Fruit fly (Drosophila melanogaster): ENCODE measurements around the gene ATPsynepsilonL.
A peak's percentile ranks its signal among the peaks of the same experiment; 100 is the strongest.

The ATPsynepsilonL gene

DNA sequence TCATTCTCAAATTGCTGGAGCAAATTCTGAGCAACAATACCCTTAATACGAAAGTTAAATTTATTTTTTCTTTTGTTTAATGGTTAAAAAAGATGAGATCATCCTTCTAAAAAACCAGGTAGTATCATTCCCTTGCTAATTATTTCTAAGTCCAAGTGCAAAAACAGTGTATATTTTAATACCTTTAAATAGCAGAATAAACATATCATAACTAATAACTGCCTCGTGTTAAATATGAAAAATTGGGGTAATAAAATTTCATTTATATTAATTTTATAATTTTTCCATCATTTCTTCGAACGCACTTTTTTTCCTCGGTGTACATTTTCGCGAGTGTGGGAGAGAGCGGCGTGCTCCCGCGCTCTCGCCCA is 9.8 kb upstream of the ATPsynepsilonL start (continued):
- no peak for TF ChIP-seq CG8319 (GFP tag; optimal IDR thresholded peaks at IDR 0.05)
- TF ChIP-seq CG10631 (GFP tag; optimal IDR thresholded peaks at IDR 0.05): peak; percentile 39
- TF ChIP-seq fkh (GFP tag; optimal IDR thresholded peaks at IDR 0.05): no peak
- TF ChIP-seq Hr38 (GFP tag; optimal IDR thresholded peaks at IDR 0.05): no peak
- peak; percentile 27 for TF ChIP-seq acj6 (GFP tag; optimal IDR thresholded peaks at IDR 0.05)
- TF ChIP-seq ss (GFP tag; optimal IDR thresholded peaks at IDR 0.05): no peak
- peak; percentile 75 for TF ChIP-seq CG32006 (GFP tag; optimal IDR thresholded peaks at IDR 0.05)
- TF ChIP-seq dsx (GFP tag; optimal IDR thresholded peaks at IDR 0.05; ENCODE audit: poor library complexity, severe bottlenecking): no peak
- TF ChIP-seq CG6163 (GFP tag; IDR thresholded peaks at IDR 0.05): peak; percentile 34; the same call in 1 of the 3 replicates
- peak; percentile 61 for TF ChIP-seq Hr4 (GFP tag; optimal IDR thresholded peaks at IDR 0.05)
- no peak for TF ChIP-seq CG6854 (GFP tag; optimal IDR thresholded peaks at IDR 0.05)
- no peak for TF ChIP-seq Eip75B (GFP tag; optimal IDR thresholded peaks at IDR 0.05)
- no peak for TF ChIP-seq Ets96B (tag; optimal IDR thresholded peaks at IDR 0.05)
- TF ChIP-seq salr (GFP tag; optimal IDR thresholded peaks at IDR 0.05): peak in 1 of 2 experiments; percentile 40
- peak; percentile 61 for TF ChIP-seq CG15336 (GFP tag; IDR thresholded peaks at IDR 0.05)
- no peak for TF ChIP-seq CG6808 (GFP tag; optimal IDR thresholded peaks at IDR 0.05)
- no peak for TF ChIP-seq CG9139 (GFP tag; optimal IDR thresholded peaks at IDR 0.05)
- no peak for TF ChIP-seq Sox14 (GFP tag; optimal IDR thresholded peaks at IDR 0.05)
- peak; percentile 38 for TF ChIP-seq CG34406 (GFP tag; optimal IDR thresholded peaks at IDR 0.05)
- TF ChIP-seq Sox102F (GFP tag; optimal IDR thresholded peaks at IDR 0.05): peak; percentile 17

DNA sequence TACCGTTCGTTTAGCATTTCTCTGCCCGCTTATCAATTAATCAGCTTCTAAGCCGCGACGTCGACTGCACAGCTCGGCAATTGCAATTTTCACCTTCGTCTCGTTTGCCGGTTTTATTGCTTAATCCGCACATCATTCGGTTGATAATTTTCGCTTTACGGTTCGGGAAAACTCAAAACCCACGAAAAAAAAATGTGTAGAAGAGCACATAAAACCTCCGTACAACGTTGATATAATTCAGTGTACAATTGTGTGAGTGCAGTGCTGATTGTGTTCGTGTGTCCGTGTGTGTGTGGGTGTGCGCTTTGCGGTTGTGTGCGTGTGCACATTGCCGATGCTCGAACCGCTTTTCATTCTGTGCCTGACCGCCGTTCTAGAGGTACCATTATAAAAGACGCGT is 9.4 kb upstream of the ATPsynepsilonL start, which contains the start of gene CAH7:
CAH7 (plus strand) TSS at position 43 of the 400 bp plus-strand sequence.
- TF ChIP-seq Sox15 (GFP tag; optimal IDR thresholded peaks at IDR 0.05): no peak
- TF ChIP-seq CG15336 (GFP tag; IDR thresholded peaks at IDR 0.05): 0 out of 2 replicates have a peak, but pooled peaks have one; percentile 2

DNA sequence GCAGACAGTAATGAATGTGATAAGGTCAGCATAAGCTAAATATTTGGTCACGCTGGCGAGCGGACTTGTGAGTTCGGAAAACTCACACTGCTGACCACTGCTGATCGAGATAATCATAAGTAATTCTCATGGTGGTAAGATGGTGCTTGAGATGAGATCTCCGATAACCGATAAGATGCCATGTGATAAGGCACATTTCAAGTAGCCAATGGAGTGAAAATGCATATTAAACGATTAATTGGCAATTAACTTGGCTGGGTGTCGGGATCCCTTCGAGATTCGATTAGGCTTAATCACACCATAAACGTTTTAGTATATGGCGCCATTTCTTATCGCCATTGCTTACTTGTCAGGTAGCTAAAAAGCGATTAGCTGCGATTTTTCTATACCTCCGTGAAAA is 7.8 kb upstream of the ATPsynepsilonL start:
- TF ChIP-seq CG11902 (GFP tag; optimal IDR thresholded peaks at IDR 0.05): no peak
- no peak for TF ChIP-seq acj6 (GFP tag; optimal IDR thresholded peaks at IDR 0.05)
- no peak for TF ChIP-seq CG3919 (GFP tag; optimal IDR thresholded peaks at IDR 0.05)
- TF ChIP-seq dsx (GFP tag; optimal IDR thresholded peaks at IDR 0.05; ENCODE audit: poor library complexity, severe bottlenecking): no peak
- no peak for TF ChIP-seq ss (GFP tag; optimal IDR thresholded peaks at IDR 0.05)
- no peak for TF ChIP-seq CG15336 (GFP tag; IDR thresholded peaks at IDR 0.05)
- no peak for TF ChIP-seq CG32006 (GFP tag; optimal IDR thresholded peaks at IDR 0.05)
- TF ChIP-seq CG6808 (GFP tag; optimal IDR thresholded peaks at IDR 0.05): no peak
- no peak for TF ChIP-seq CG9139 (GFP tag; optimal IDR thresholded peaks at IDR 0.05)
- TF ChIP-seq Eip75B (GFP tag; optimal IDR thresholded peaks at IDR 0.05): no peak
- no peak for TF ChIP-seq CG6163 (GFP tag; IDR thresholded peaks at IDR 0.05)
- TF ChIP-seq CG8119 (GFP tag; IDR thresholded peaks at IDR 0.05): no peak
- TF ChIP-seq cyc (GFP tag; optimal IDR thresholded peaks at IDR 0.05): no peak
- no peak for TF ChIP-seq CG6792 (GFP tag; optimal IDR thresholded peaks at IDR 0.05)
- TF ChIP-seq CG11762 (GFP tag; optimal IDR thresholded peaks at IDR 0.05; ENCODE audit: insufficient read depth): no peak
- no peak for TF ChIP-seq CG8632 (GFP tag; optimal IDR thresholded peaks at IDR 0.05)

DNA sequence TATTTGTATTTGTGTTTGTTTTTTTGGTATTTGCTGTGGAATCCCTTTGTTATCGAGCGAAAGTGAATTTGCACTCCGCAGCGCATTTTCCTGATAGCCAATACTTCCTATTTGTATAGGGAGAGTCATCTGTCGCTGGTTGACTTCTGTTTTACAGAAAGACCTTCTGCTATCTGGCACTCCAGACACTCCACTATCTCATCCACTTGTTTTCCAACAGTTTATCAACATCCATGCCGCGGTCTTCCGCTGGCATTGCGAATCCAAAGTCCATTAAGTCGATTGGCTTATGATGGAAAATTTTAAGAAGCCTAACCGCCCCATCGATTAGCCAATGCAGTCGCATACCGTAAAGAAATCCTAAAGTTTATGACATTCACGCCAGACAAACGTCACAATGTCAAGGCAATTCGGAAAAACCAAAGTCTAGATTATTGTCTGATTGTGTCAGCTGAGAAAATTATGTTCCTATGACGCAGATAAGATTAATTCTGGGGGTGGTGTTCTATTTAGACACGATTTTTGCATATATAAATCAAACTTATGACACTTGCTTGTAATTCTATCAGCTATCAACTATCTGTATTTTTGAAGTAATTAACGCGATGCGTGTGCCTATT is 6.5 kb upstream of the ATPsynepsilonL start:
- no peak for TF ChIP-seq OdsH (GFP tag; optimal IDR thresholded peaks at IDR 0.05)
- peak; percentile 49 for TF ChIP-seq CG9139 (GFP tag; optimal IDR thresholded peaks at IDR 0.05)
- TF ChIP-seq CG6808 (GFP tag; optimal IDR thresholded peaks at IDR 0.05): peak; percentile 37
- peak; percentile 56 to 65 for TF ChIP-seq ss (GFP tag; optimal IDR thresholded peaks at IDR 0.05)
- peak; percentile 18 for TF ChIP-seq CG10669 (GFP tag; optimal IDR thresholded peaks at IDR 0.05)
- TF ChIP-seq spab (GFP tag; optimal IDR thresholded peaks at IDR 0.05): peak; percentile 14
- TF ChIP-seq Eip75B (GFP tag; optimal IDR thresholded peaks at IDR 0.05): no peak
- peak; percentile 31 for TF ChIP-seq CG6276 (GFP tag; optimal IDR thresholded peaks at IDR 0.05)
- no peak for TF ChIP-seq Hr39 (GFP tag; optimal IDR thresholded peaks at IDR 0.05)
- no peak for TF ChIP-seq Lpt (GFP tag; optimal IDR thresholded peaks at IDR 0.05)
- peak; percentile 79 for TF ChIP-seq Eip78C (GFP tag)
- TF ChIP-seq svp (GFP tag): peak; percentile 63
